Fruit fly (Drosophila melanogaster) Kc167 (cell line): ENCODE data around the gene CG4230.

ENCODE experiments used
- Myc ChIP-seq: fragments of >200 bp; optimal IDR thresholded peaks from 2 replicates; lab custom pipeline; 2017; ENCODE audit warnings: missing external identifiers
- Sin3A ChIP-seq: fragments of >200 bp; optimal IDR thresholded peaks from 2 replicates; lab custom pipeline; 2018; ENCODE audit warnings: missing external identifiers
- h ChIP-seq: fragments of >200 bp; optimal IDR thresholded peaks from 3 replicates; lab custom pipeline; 2018; ENCODE audit warnings: missing external identifiers
- insv ChIP-seq: fragments of >200 bp; optimal IDR thresholded peaks from 3 replicates; lab custom pipeline; 2018; ENCODE audit warnings: missing external identifiers
- psq ChIP-seq: fragments of >200 bp; optimal IDR thresholded peaks from 2 replicates; lab custom pipeline; 2017; ENCODE audit warnings: missing external identifiers
- ttk ChIP-seq: sonication (Bioruptor generic); optimal IDR thresholded peaks from 2 replicates; lab custom pipeline; 2017; ENCODE audit warnings: missing external identifiers

CG4230 gene

dm6 chr2L:5092145-5092544, 3.9 kb upstream of the CG4230 start:
- TF ChIP-seq ttk (lab: Kevin White, UChicago) = no peak

- TF ChIP-seq psq (lab: Kevin White, UChicago) = no peak
- TF ChIP-seq Sin3A (lab: Kevin White, UChicago) = no peak
- TF ChIP-seq h = no peak
- no peak for TF ChIP-seq Myc (lab: Kevin White, UChicago)
- no peak for TF ChIP-seq insv (lab: Kevin White, UChicago)
- no peak for TF ChIP-seq ttk (lab: Kevin White, UChicago)
Observed at dm6 chr2L:5092597-5092991, 3.4 kb upstream of the CG4230 start.

- no peak for TF ChIP-seq ttk (lab: Kevin White, UChicago)
- no peak for TF ChIP-seq Myc (lab: Kevin White, UChicago)
- no peak for TF ChIP-seq Sin3A (lab: Kevin White, UChicago)
- TF ChIP-seq psq (lab: Kevin White, UChicago) = no peak
- no peak for TF ChIP-seq h
- TF ChIP-seq insv (lab: Kevin White, UChicago) = no peak
Observed at dm6 chr2L:5092992-5093695, 2.9 kb upstream of the CG4230 start, which contains the start of gene Pgant5. Pgant5 (minus strand) TSS chr2L:5093592.

- TF ChIP-seq psq (lab: Kevin White, UChicago) = no peak
- TF ChIP-seq Myc (lab: Kevin White, UChicago) = no peak
- TF ChIP-seq insv (lab: Kevin White, UChicago) = no peak
- TF ChIP-seq Sin3A (lab: Kevin White, UChicago) = no peak
- TF ChIP-seq h = no peak
- TF ChIP-seq ttk (lab: Kevin White, UChicago) = no peak
Observed at dm6 chr2L:5093772-5094350, 2.2 kb upstream of the CG4230 start, which contains the start of gene CG5828. CG5828 (plus strand) TSS chr2L:5093976.

dm6 chr2L:5095350-5095962, 571 bp upstream of the CG4230 start:
- no peak for TF ChIP-seq ttk (lab: Kevin White, UChicago)

dm6 chr2L:5096761-5097160, 734 bp downstream of the CG4230 start:
- TF ChIP-seq Sin3A (lab: Kevin White, UChicago) (no peak), psq (lab: Kevin White, UChicago) (no peak), insv (lab: Kevin White, UChicago) (no peak)

- TF ChIP-seq psq (lab: Kevin White, UChicago) = no peak
Observed at dm6 chr2L:5099790-5100360, 3.8 kb downstream of the CG4230 start, which contains the start of gene ND-13A. ND-13A (minus strand) TSS chr2L:5100288.

- no peak for TF ChIP-seq insv (lab: Kevin White, UChicago)
- no peak for TF ChIP-seq ttk (lab: Kevin White, UChicago)
- no peak for TF ChIP-seq Sin3A (lab: Kevin White, UChicago)
- TF ChIP-seq psq (lab: Kevin White, UChicago) = no peak
- TF ChIP-seq Myc (lab: Kevin White, UChicago) = no peak
- TF ChIP-seq h = no peak
Observed at dm6 chr2L:5100577-5100976, 4.5 kb downstream of the CG4230 start, which contains the start of gene Msp300. Msp300 (plus strand) TSS chr2L:5100877.

- no peak for TF ChIP-seq insv (lab: Kevin White, UChicago)
- TF ChIP-seq h = no peak
- no peak for TF ChIP-seq psq (lab: Kevin White, UChicago)
- no peak for TF ChIP-seq Sin3A (lab: Kevin White, UChicago)
- no peak for TF ChIP-seq Myc (lab: Kevin White, UChicago)
- no peak for TF ChIP-seq ttk (lab: Kevin White, UChicago)
Observed at dm6 chr2L:5103733-5104132, 7.7 kb downstream of the CG4230 start.

dm6 chr2L:5107626-5108272, 11.7 kb downstream of the CG4230 start:
- TF ChIP-seq ttk (lab: Kevin White, UChicago) (no peak), h (no peak), Myc (lab: Kevin White, UChicago) (no peak), Sin3A (lab: Kevin White, UChicago) (no peak), psq (lab: Kevin White, UChicago) (no peak), insv (lab: Kevin White, UChicago) (no peak)

dm6 chr2L:5108273-5108653, 12.2 kb downstream of the CG4230 start:
- no peak for TF ChIP-seq Myc (lab: Kevin White, UChicago)
- no peak for TF ChIP-seq psq (lab: Kevin White, UChicago)
- no peak for TF ChIP-seq h
- TF ChIP-seq insv (lab: Kevin White, UChicago) = no peak
- TF ChIP-seq ttk (lab: Kevin White, UChicago) = no peak
- TF ChIP-seq Sin3A (lab: Kevin White, UChicago) = no peak

dm6 chr2L:5109059-5109458, 13.0 kb downstream of the CG4230 start:
- no peak for TF ChIP-seq Myc (lab: Kevin White, UChicago)
- TF ChIP-seq h = no peak
- TF ChIP-seq insv (lab: Kevin White, UChicago) = no peak
- no peak for TF ChIP-seq psq (lab: Kevin White, UChicago)
- TF ChIP-seq ttk (lab: Kevin White, UChicago) = no peak
- no peak for TF ChIP-seq Sin3A (lab: Kevin White, UChicago)
